Fruit fly (Drosophila melanogaster): ENCODE measurements around the gene ERp44.

The ERp44 gene

DNA sequence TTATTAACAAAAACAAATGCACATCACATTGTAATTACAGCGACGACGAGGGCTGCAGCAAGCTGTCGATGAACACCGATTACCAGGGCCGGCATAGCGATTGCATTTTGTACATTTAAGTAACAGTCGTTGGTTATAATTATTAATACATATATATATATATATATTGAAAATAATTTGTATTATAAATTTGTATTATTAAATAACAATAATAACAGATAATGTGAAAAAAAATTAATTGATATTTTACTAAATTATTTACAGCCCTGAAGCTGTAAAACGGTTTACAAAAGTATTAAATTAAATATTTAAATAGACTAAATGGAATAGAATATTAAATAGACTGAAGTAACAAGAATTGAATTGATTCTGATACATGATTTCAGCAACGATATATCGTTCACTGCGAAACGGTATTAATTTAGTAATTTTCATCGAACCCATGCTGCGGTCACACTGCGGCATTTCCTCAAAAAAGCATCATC is 21.6 kb downstream of the ERp44 start, which contains the start of the genes kat80 and Prosalpha4 (continued):
- TF ChIP-seq Camta (GFP tag; optimal IDR thresholded peaks at IDR 0.05) = no peak
- TF ChIP-seq CG9932 (GFP tag; IDR thresholded peaks at IDR 0.05) = peak; percentile 64
- TF ChIP-seq sd (tag; optimal IDR thresholded peaks at IDR 0.05) = peak; percentile 37
- no peak for TF ChIP-seq pnt (GFP tag; optimal IDR thresholded peaks at IDR 0.05)
- TF ChIP-seq bbx (GFP tag; IDR thresholded peaks at IDR 0.05; ENCODE audit: partially characterized antibody) = peak; percentile 58; the same call in 1 of the 2 replicates
- peak; percentile 34; the same call in 1 of the 2 replicates for TF ChIP-seq CG3847 (GFP tag; IDR thresholded peaks at IDR 0.05)
- TF ChIP-seq crol (GFP tag; IDR thresholded peaks at IDR 0.05) = no peak
- no peak for TF ChIP-seq CG17186 (GFP tag; optimal IDR thresholded peaks at IDR 0.05)
- no peak for TF ChIP-seq hkb (optimal IDR thresholded peaks at IDR 0.05)
- TF ChIP-seq hkb (GFP tag; IDR thresholded peaks at IDR 0.05) = no peak
- no peak for TF ChIP-seq fd102C (GFP tag; optimal IDR thresholded peaks at IDR 0.05)
- TF ChIP-seq CG6765 (GFP tag; optimal IDR thresholded peaks at IDR 0.05) = no peak
- TF ChIP-seq fu2 (GFP tag; optimal IDR thresholded peaks at IDR 0.05) = no peak
- peak; percentile 55 for TF ChIP-seq CG34224 (GFP tag; IDR thresholded peaks at IDR 0.05; ENCODE audit: partially characterized antibody)
- TF ChIP-seq phol (tag; optimal IDR thresholded peaks at IDR 0.05) = peak; percentile 37
- no peak for TF ChIP-seq CG3163 (GFP tag; optimal IDR thresholded peaks at IDR 0.05)
- TF ChIP-seq CG4282 (GFP tag; optimal IDR thresholded peaks at IDR 0.05) = no peak
- peak; percentile 86 for TF ChIP-seq Hr3 (GFP tag; optimal IDR thresholded peaks at IDR 0.05)
- peak; percentile 0 for TF ChIP-seq CG8388 (GFP tag; optimal IDR thresholded peaks at IDR 0.05)
- TF ChIP-seq H2.0 (GFP tag; IDR thresholded peaks at IDR 0.05) = no peak
- TF ChIP-seq ind (GFP tag; optimal IDR thresholded peaks at IDR 0.05) = peak; percentile 41
- TF ChIP-seq Hmx (GFP tag; optimal IDR thresholded peaks at IDR 0.05) = no peak
- peak; percentile 44; the same call in 1 of the 2 replicates for TF ChIP-seq inv (GFP tag; IDR thresholded peaks at IDR 0.05; ENCODE audit: partially characterized antibody)
- 0 out of 4 replicates have a peak, but pooled peaks have one; percentile 37 for TF ChIP-seq chinmo (GFP tag; IDR thresholded peaks at IDR 0.05; ENCODE audit: partially characterized antibody)
- no peak for TF ChIP-seq mirr (GFP tag; optimal IDR thresholded peaks at IDR 0.05)
- TF ChIP-seq Abd-B (GFP tag; optimal IDR thresholded peaks at IDR 0.05) = peak; percentile 5
- TF ChIP-seq ATbp (GFP tag; optimal IDR thresholded peaks at IDR 0.05) = no peak
- TF ChIP-seq Hmr (GFP tag; optimal IDR thresholded peaks at IDR 0.05) = peak; percentile 15
- TF ChIP-seq CG18599 (GFP tag; optimal IDR thresholded peaks at IDR 0.05) = peak; percentile 56
- no peak for TF ChIP-seq Atf-2 (GFP tag; optimal IDR thresholded peaks at IDR 0.05)
- TF ChIP-seq CG2678 (tag; optimal IDR thresholded peaks at IDR 0.05) = peak; percentile 55
- TF ChIP-seq D19A (tag; optimal IDR thresholded peaks at IDR 0.05) = peak; percentile 29
- no peak for TF ChIP-seq Optix (GFP tag; IDR thresholded peaks at IDR 0.05)
- peak; percentile 22 for TF ChIP-seq Dp (GFP tag; optimal IDR thresholded peaks at IDR 0.05)
- TF ChIP-seq CG1233 (GFP tag; optimal IDR thresholded peaks at IDR 0.05) = peak; percentile 64
- peak; percentile 32 for TF ChIP-seq PHDP (tag; optimal IDR thresholded peaks at IDR 0.05)
- peak; percentile 73 for TF ChIP-seq CG8924 (tag; optimal IDR thresholded peaks at IDR 0.05)
- peak; percentile 65 for TF ChIP-seq Dll (GFP tag; IDR thresholded peaks at IDR 0.05; ENCODE audit: partially characterized antibody)
- TF ChIP-seq MTF-1 (GFP tag; optimal IDR thresholded peaks at IDR 0.05; ENCODE audit: borderline replicate concordance) = no peak
- no peak for TF ChIP-seq slp2 (GFP tag; optimal IDR thresholded peaks at IDR 0.05)
- 0 out of 2 replicates have a peak, but pooled peaks have one; percentile 32 for TF ChIP-seq onecut (GFP tag; IDR thresholded peaks at IDR 0.05)
- no peak for TF ChIP-seq Atf6 (GFP tag; IDR thresholded peaks at IDR 0.05)
- peak; percentile 79 for TF ChIP-seq Bgb (GFP tag; IDR thresholded peaks at IDR 0.05; ENCODE audit: partially characterized antibody)
- 0 out of 3 replicates have a peak, but pooled peaks have one; percentile 40 for TF ChIP-seq CG14860 (GFP tag; IDR thresholded peaks at IDR 0.05; ENCODE audit: partially characterized antibody)
- peak; percentile 74; the same call in 2 of the 3 replicates for TF ChIP-seq knrl (GFP tag; IDR thresholded peaks at IDR 0.05; ENCODE audit: partially characterized antibody)
- no peak for TF ChIP-seq eve (GFP tag; optimal IDR thresholded peaks at IDR 0.05)
- TF ChIP-seq CTCF (GFP tag; optimal IDR thresholded peaks at IDR 0.05) = no peak
- no peak for TF ChIP-seq CG5245 (GFP tag; optimal IDR thresholded peaks at IDR 0.05)
- peak; percentile 5 for TF ChIP-seq CG10209 (GFP tag; optimal IDR thresholded peaks at IDR 0.05)
- TF ChIP-seq CG4360 (GFP tag; IDR thresholded peaks at IDR 0.05) = no peak

Data from whole organism, embryonic.